Fruit fly (Drosophila melanogaster) S2 (cell line): Measurements from ENCODE around the gene betaggt-I.

Source experiments
- CG8478 ChIP-seq: fragments of >200 bp; optimal IDR thresholded peaks from 2 replicates; lab custom pipeline; 2018
- CTCF ChIP-seq, 2 experiments: fragments of >200 bp; optimal IDR thresholded peaks; 2 replicates each; lab custom pipeline; 2018

DNA sequence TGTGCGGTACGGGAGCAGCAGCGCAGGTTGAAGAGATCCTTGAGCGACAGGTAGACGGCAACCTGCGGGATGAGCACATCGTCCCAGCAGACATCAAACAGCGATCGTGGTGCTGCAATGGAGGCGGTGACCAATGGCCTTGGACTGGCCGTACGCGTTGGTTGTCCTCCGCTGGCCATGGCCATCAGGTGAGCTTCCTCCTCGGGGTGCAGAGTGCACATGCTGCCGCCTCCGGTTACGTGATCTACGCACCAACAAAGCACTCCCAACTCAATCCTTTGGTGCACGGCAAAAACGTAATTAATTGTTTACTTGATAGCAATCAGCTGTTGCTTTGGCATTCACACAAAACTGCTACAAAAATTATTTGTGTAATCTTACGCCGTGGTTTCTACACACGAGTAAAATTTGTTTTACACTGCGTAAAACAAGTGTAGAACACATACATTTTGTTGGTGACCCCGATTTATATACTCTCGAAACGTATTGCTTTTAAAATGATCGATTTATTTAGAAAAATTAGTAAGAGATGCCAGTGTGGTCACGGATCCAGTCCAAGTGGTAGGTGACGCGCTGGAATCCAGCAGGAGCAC, 4.2 kb downstream of the betaggt-I start, which contains the start of gene jet:
- TF ChIP-seq CTCF (optimal IDR thresholded peaks at IDR 0.05; lab: Kevin White, UChicago) = peak in 1 of 2 experiments; percentile 41
- no peak for TF ChIP-seq CG8478 (lab: Kevin White, UChicago)
